Worm (Caenorhabditis elegans): ENCODE data around the gene ddx-35.

The ddx-35 gene

DNA sequence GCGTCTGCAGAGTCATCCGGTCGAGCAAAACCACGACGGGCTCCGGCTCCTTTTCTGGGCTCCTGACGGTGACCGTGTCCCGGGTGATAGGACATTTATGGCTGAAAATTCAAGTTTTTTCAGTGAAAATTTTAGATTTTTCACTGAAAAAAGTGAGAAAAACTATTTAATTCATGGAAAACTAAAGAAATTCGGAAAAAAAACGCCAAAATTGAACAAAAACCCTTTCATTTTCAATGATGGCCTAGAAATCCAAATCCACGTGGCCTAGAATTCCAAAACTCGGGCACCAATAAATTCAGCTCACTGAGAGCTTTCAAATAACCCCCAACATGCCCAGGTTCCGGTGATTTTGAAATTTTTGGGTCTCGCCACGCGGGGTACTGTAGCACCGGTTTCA, at the start of gene ddx-35:
TSS of gene ddx-35 (minus strand) at position 101 of the 400 bp plus-strand sequence.
- TF ChIP-seq him-1 (tag; optimal IDR thresholded peaks at IDR 0.05): no peak

ce11 chrIII:1603776-1604175, 49.5 kb upstream of the ddx-35 start:
- TF ChIP-seq him-1 (tag; optimal IDR thresholded peaks at IDR 0.05): no peak
- no peak for TF ChIP-seq dao-5 (tag; optimal IDR thresholded peaks at IDR 0.05)
- TF ChIP-seq W03F9.2 (tag; optimal IDR thresholded peaks at IDR 0.05): no peak

- no peak for TF ChIP-seq dao-5 (tag; optimal IDR thresholded peaks at IDR 0.05)
- no peak for TF ChIP-seq him-1 (tag; optimal IDR thresholded peaks at IDR 0.05)
- no peak for TF ChIP-seq W03F9.2 (tag; optimal IDR thresholded peaks at IDR 0.05)
Measured at ce11 chrIII:1602682-1603081, 48.4 kb upstream of the ddx-35 start.

DNA sequence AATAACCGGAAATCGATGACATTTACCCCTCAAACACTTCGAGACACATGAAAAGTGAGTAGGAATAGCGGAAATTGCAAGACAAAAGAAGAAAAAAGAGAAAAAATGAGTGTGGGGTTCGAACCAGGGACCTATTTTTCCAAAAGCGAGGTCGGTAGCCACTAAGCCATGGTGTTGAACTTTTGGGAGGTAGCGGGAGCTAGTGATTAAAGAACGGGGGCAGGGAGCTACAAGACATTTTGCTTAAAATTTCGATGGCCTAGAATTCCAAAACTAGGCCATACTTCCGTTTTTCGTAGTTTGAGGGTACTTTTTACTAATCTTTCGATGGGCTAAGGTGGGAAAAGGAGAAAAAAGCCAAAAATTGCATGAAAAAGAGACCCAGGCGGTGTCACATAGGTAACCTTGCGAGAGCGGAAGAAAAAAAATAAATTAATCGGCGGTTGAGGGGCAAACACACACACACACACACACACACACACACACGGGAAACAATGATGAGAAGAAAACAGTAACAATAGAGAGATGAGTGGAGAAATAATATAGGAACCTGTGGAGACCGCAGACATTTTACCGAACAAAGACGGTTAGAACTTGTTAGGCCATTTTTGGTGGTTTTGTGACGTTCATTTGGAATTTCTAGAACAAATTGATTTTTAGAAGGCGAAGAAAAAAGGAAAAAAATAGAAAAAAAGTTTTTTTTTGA, 47.4 kb upstream of the ddx-35 start:
- TF ChIP-seq dao-5 (tag; optimal IDR thresholded peaks at IDR 0.05) (peak; percentile 24), him-1 (tag; optimal IDR thresholded peaks at IDR 0.05) (no peak)

ce11 chrIII:1600670-1601194, 46.5 kb upstream of the ddx-35 start, which contains the start of gene sms-3:
TSS of gene sms-3 (minus strand) at chrIII:1601144.
- TF ChIP-seq him-1 (tag; optimal IDR thresholded peaks at IDR 0.05): no peak
- TF ChIP-seq dao-5 (tag; optimal IDR thresholded peaks at IDR 0.05): no peak
- TF ChIP-seq W03F9.2 (tag; optimal IDR thresholded peaks at IDR 0.05): no peak

DNA sequence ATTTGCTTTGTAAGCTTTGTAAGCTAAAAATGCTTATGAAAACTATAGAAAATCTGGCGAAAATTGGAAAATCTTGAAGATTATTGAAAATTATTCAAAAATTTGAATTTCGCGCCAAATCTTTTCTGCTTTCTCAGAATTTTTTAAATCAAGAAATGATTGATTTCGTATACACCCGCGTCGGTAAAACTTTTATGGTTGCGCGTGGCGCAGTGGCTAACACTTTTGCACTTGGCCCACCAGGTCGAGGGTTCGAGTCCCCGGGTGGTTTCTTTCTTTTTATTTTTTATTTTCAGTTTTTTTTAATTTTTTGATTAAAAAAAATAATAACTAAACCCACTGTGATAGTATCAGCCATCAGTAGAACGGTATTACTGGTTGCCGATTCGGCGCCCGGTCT, 44.7 kb upstream of the ddx-35 start:
- no peak for TF ChIP-seq him-1 (tag; optimal IDR thresholded peaks at IDR 0.05)
- no peak for TF ChIP-seq dao-5 (tag; optimal IDR thresholded peaks at IDR 0.05)
- no peak for TF ChIP-seq W03F9.2 (tag; optimal IDR thresholded peaks at IDR 0.05)

- no peak for TF ChIP-seq W03F9.2 (tag; optimal IDR thresholded peaks at IDR 0.05)
- no peak for TF ChIP-seq dao-5 (tag; optimal IDR thresholded peaks at IDR 0.05)
- TF ChIP-seq him-1 (tag; optimal IDR thresholded peaks at IDR 0.05): no peak
Measured at ce11 chrIII:1591681-1592080, 37.4 kb upstream of the ddx-35 start.

- no peak for TF ChIP-seq W03F9.2 (tag; optimal IDR thresholded peaks at IDR 0.05)
- TF ChIP-seq dao-5 (tag; optimal IDR thresholded peaks at IDR 0.05): no peak
- no peak for TF ChIP-seq him-1 (tag; optimal IDR thresholded peaks at IDR 0.05)
Measured at ce11 chrIII:1584216-1584715, 30.0 kb upstream of the ddx-35 start.

- TF ChIP-seq dao-5 (tag; optimal IDR thresholded peaks at IDR 0.05) (no peak), him-1 (tag; optimal IDR thresholded peaks at IDR 0.05) (no peak), W03F9.2 (tag; optimal IDR thresholded peaks at IDR 0.05) (no peak)
Measured at ce11 chrIII:1583529-1583928, 29.3 kb upstream of the ddx-35 start.

- no peak for TF ChIP-seq W03F9.2 (tag; optimal IDR thresholded peaks at IDR 0.05)
- no peak for TF ChIP-seq dao-5 (tag; optimal IDR thresholded peaks at IDR 0.05)
- no peak for TF ChIP-seq him-1 (tag; optimal IDR thresholded peaks at IDR 0.05)
Measured at ce11 chrIII:1580142-1580541, 25.9 kb upstream of the ddx-35 start.

DNA sequence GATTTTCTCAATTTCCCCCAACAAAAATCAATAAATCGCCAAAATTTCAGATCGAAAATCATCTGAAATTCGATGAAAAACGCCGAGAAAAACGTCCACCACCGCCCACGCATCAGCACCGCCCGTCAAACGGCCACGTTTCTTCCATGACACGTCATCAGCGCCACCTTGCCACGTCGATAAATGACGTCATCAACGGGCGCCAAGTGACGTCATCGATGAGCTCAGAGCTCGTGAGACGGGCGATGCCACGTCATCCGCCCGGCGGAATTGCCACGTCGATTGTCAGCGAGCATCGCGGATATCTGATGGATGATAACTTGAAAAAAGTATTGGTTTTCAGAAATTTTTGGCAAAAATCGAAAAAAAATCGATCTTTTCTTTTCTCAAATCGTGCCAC, 24.8 kb upstream of the ddx-35 start:
- no peak for TF ChIP-seq him-1 (tag; optimal IDR thresholded peaks at IDR 0.05)
- TF ChIP-seq dao-5 (tag; optimal IDR thresholded peaks at IDR 0.05): no peak
- no peak for TF ChIP-seq W03F9.2 (tag; optimal IDR thresholded peaks at IDR 0.05)

ce11 chrIII:1578566-1578965, 24.3 kb upstream of the ddx-35 start:
- no peak for TF ChIP-seq him-1 (tag; optimal IDR thresholded peaks at IDR 0.05)
- no peak for TF ChIP-seq dao-5 (tag; optimal IDR thresholded peaks at IDR 0.05)
- no peak for TF ChIP-seq W03F9.2 (tag; optimal IDR thresholded peaks at IDR 0.05)

DNA sequence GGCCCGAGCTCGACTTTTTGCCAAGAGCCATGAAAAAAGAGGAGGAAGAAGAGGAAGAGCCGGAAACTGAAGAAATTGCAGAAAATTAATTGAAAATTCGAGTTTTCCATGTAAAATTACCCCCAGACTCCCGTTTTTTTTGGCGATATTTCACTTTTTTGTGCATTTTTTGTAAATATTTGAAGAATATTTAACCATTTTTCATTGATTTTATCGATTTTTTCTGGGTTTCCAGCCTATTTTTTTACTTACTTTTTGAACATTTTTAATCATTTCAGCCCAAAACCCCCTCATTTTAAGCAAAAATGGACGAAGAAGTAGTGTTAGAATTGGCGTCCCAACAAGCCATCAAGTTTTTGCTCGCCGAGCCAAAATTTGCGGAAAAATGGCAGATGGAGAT, 22.2 kb upstream of the ddx-35 start, which contains the start of gene Y22D7AL.7:
TSS of gene Y22D7AL.7 (plus strand) at position 301 of the 400 bp plus-strand sequence.
- TF ChIP-seq W03F9.2 (tag; optimal IDR thresholded peaks at IDR 0.05) (no peak), him-1 (tag; optimal IDR thresholded peaks at IDR 0.05) (no peak), dao-5 (tag; optimal IDR thresholded peaks at IDR 0.05) (no peak)

- no peak for TF ChIP-seq him-1 (tag; optimal IDR thresholded peaks at IDR 0.05)
- TF ChIP-seq dao-5 (tag; optimal IDR thresholded peaks at IDR 0.05): no peak
- TF ChIP-seq W03F9.2 (tag; optimal IDR thresholded peaks at IDR 0.05): no peak
Measured at ce11 chrIII:1575651-1576050, 21.4 kb upstream of the ddx-35 start.

ce11 chrIII:1570006-1570405, 15.8 kb upstream of the ddx-35 start, which contains the start of gene rep-1:
TSS of gene rep-1 (plus strand) at chrIII:1570306.
- TF ChIP-seq W03F9.2 (tag; optimal IDR thresholded peaks at IDR 0.05) (no peak), him-1 (tag; optimal IDR thresholded peaks at IDR 0.05) (no peak), dao-5 (tag; optimal IDR thresholded peaks at IDR 0.05) (no peak)
